Worm (Caenorhabditis elegans): Measurements from ENCODE around the gene moa-2.

- TF ChIP-seq lin-11 (tag; optimal IDR thresholded peaks at IDR 0.05) (no peak), tbx-7 (tag; optimal IDR thresholded peaks at IDR 0.05) (no peak), pha-4 (tag; optimal IDR thresholded peaks at IDR 0.05) (no peak), elt-4 (tag; optimal IDR thresholded peaks at IDR 0.05) (no peak), ceh-24 (tag; optimal IDR thresholded peaks at IDR 0.05) (no peak), tbx-2 (tag; optimal IDR thresholded peaks at IDR 0.05) (no peak), elt-2 (tag; optimal IDR thresholded peaks at IDR 0.05) (no peak), pqm-1 (tag; optimal IDR thresholded peaks at IDR 0.05) (no peak), fkh-6 (tag; optimal IDR thresholded peaks at IDR 0.05) (no peak)
Measured at ce11 chrII:7679499-7680012, 19.3 kb downstream of the moa-2 start.
